Worm (Caenorhabditis elegans) whole organism, L4/young adult: ENCODE results near the gene ssup-72.

ENCODE experiments used
- dao-5 ChIP-seq: sonication (generic microtip); optimal IDR thresholded peaks from 2 replicates; lab custom pipeline; 2016; ENCODE audit warnings: missing genotype, missing genetic modification characterization, moderate library complexity, missing compliant biosample characterization
- him-1 ChIP-seq: sonication (generic microtip); optimal IDR thresholded peaks from 2 replicates; lab custom pipeline; 2016; ENCODE audit warnings: missing genotype, missing genetic modification reagents, missing genetic modification characterization, missing compliant biosample characterization

DNA sequence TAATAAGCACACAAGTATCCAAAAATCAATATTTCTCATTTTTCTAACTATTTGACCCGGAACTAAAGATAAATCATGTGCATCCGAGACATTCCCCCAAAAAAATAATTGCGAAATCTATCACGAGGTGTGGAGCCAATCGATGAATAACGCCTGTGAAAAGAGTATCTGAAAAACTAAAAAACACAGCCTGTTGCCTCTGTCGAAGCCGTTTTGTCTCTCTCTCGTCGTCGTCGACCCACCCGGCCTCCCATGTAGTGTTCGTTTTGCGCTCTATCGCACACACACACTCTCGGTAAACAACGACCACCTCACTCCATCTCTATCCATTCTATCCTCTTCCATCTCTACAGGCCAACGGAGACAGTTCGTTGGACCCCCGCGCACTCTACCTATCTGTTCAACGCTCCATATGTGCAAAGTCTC, 6.4 kb downstream of the ssup-72 start:
- TF ChIP-seq dao-5 (tag; lab: Kevin White, UChicago) (peak; percentile 52), him-1 (tag; lab: Kevin White, UChicago) (no peak)
